Worm (Caenorhabditis elegans) whole organism, late embryonic: ENCODE measurements around the gene dmsr-4.

Experiments used
- C08G9.2 ChIP-seq: sonication (generic microtip); optimal IDR thresholded peaks from 2 replicates; lab custom pipeline; 2016; ENCODE audit warnings: mild to moderate bottlenecking, missing genetic modification characterization, moderate library complexity, missing compliant biosample characterization
- F13H6.1 ChIP-seq: sonication (generic microtip); optimal IDR thresholded peaks from 2 replicates; lab custom pipeline; 2016; ENCODE audit warnings: missing genetic modification characterization, missing compliant biosample characterization
- K02D7.2 ChIP-seq: sonication (generic microtip); optimal IDR thresholded peaks from 2 replicates; lab custom pipeline; 2017; ENCODE audit warnings: mild to moderate bottlenecking, missing genetic modification characterization, missing compliant biosample characterization
- K09A11.1 ChIP-seq: sonication (generic microtip); optimal IDR thresholded peaks from 2 replicates; lab custom pipeline; 2017; ENCODE audit warnings: antibody characterized with exemption, mild to moderate bottlenecking, missing genetic modification characterization, missing compliant biosample characterization; ENCODE audit not compliant: insufficient read depth
- T23F11.4 ChIP-seq: fragments of 200-800 bp; sonication (Bioruptor generic); optimal IDR thresholded peaks from 2 replicates; lab custom pipeline; 2018; ENCODE audit warnings: mild to moderate bottlenecking, missing genetic modification characterization, missing compliant biosample characterization
- ahr-1 ChIP-seq: sonication (generic microtip); optimal IDR thresholded peaks from 2 replicates; lab custom pipeline; 2016; ENCODE audit warnings: missing genetic modification characterization, missing compliant biosample characterization
- ama-1 ChIP-seq: fragments of 150-350 bp; optimal IDR thresholded peaks from 2 replicates; lab custom pipeline; 2014
- ceh-14 ChIP-seq: sonication (generic microtip); optimal IDR thresholded peaks from 2 replicates; lab custom pipeline; 2016; ENCODE audit warnings: missing genotype, missing genetic modification characterization, missing compliant biosample characterization
- ceh-30 ChIP-seq: fragments of 150-350 bp; optimal IDR thresholded peaks from 2 replicates; lab custom pipeline; 2014; ENCODE audit warnings: missing biosample characterization, missing genetic modification characterization
- ceh-31 ChIP-seq: sonication (generic microtip); optimal IDR thresholded peaks from 2 replicates; lab custom pipeline; 2016; ENCODE audit warnings: missing genetic modification characterization, missing compliant biosample characterization
- ceh-45 ChIP-seq: fragments of 200-800 bp; sonication (Bioruptor generic); IDR thresholded peaks from 2 replicates; pipeline ENCODE4 v1.3.6; 2022; ENCODE audit warnings: missing genetic modification reagents, missing genetic modification characterization, missing compliant biosample characterization
- ceh-6 ChIP-seq: fragments of 200-800 bp; sonication (Bioruptor generic); optimal IDR thresholded peaks from 2 replicates; lab custom pipeline; 2018; ENCODE audit warnings: mild to moderate bottlenecking, missing genetic modification characterization, missing compliant biosample characterization
- che-1 ChIP-seq: sonication (generic microtip); optimal IDR thresholded peaks from 2 replicates; lab custom pipeline; 2016; ENCODE audit warnings: mild to moderate bottlenecking, missing genetic modification characterization, missing compliant biosample characterization
- elt-2 ChIP-seq: sonication (generic microtip); optimal IDR thresholded peaks from 2 replicates; lab custom pipeline; 2016; ENCODE audit warnings: missing genetic modification reagents, missing genetic modification characterization, missing compliant biosample characterization
- ets-4 ChIP-seq: sonication (generic microtip); optimal IDR thresholded peaks from 2 replicates; lab custom pipeline; 2016; ENCODE audit warnings: missing genetic modification characterization, missing compliant biosample characterization
- gmeb-2 ChIP-seq: sonication (generic microtip); optimal IDR thresholded peaks from 2 replicates; lab custom pipeline; 2016; ENCODE audit warnings: missing genetic modification characterization, inconsistent platforms, missing compliant biosample characterization
- hlh-13 ChIP-seq: fragments of 200-800 bp; sonication (Bioruptor generic); optimal IDR thresholded peaks from 2 replicates; lab custom pipeline; 2018; ENCODE audit warnings: mild to moderate bottlenecking, missing genetic modification characterization, missing compliant biosample characterization
- hlh-30 ChIP-seq: sonication (generic microtip); optimal IDR thresholded peaks from 2 replicates; lab custom pipeline; 2017; ENCODE audit warnings: antibody characterized with exemption, missing genetic modification characterization, missing compliant biosample characterization; ENCODE audit not compliant: insufficient read depth
- hlh-6 ChIP-seq: sonication (generic microtip); optimal IDR thresholded peaks from 2 replicates; lab custom pipeline; 2016; ENCODE audit warnings: missing genotype, missing genetic modification characterization, missing compliant biosample characterization
- hlh-8 ChIP-seq: sonication (generic microtip); optimal IDR thresholded peaks from 2 replicates; lab custom pipeline; 2016; ENCODE audit warnings: missing genotype, missing genetic modification characterization, missing compliant biosample characterization
- lim-6 ChIP-seq: sonication (generic microtip); optimal IDR thresholded peaks from 2 replicates; lab custom pipeline; 2016; ENCODE audit warnings: missing genetic modification characterization, missing compliant biosample characterization
- mec-3 ChIP-seq: sonication (generic microtip); optimal IDR thresholded peaks from 2 replicates; lab custom pipeline; 2016; ENCODE audit warnings: borderline replicate concordance, missing genetic modification characterization, missing compliant biosample characterization
- nfya-1 ChIP-seq: sonication (generic microtip); optimal IDR thresholded peaks from 2 replicates; lab custom pipeline; 2017; ENCODE audit warnings: missing genetic modification characterization, mild to moderate bottlenecking, missing compliant biosample characterization, antibody characterized with exemption, moderate library complexity
- nhr-11 ChIP-seq: fragments of 150-350 bp; optimal IDR thresholded peaks from 2 replicates; lab custom pipeline; 2014; ENCODE audit warnings: missing biosample characterization, missing genetic modification characterization
- nhr-232 ChIP-seq: sonication (generic microtip); optimal IDR thresholded peaks from 2 replicates; lab custom pipeline; 2016; ENCODE audit warnings: missing genetic modification characterization, missing compliant biosample characterization
- pax-1 ChIP-seq: fragments of 150-350 bp; optimal IDR thresholded peaks from 2 replicates; lab custom pipeline; 2014; ENCODE audit warnings: missing biosample characterization, missing genetic modification characterization
- pha-4 ChIP-seq: fragments of 150-350 bp; optimal IDR thresholded peaks from 2 replicates; lab custom pipeline; 2018; ENCODE audit warnings: missing biosample characterization, missing genetic modification reagents, missing genetic modification characterization
- rnt-1 ChIP-seq: sonication (generic microtip); optimal IDR thresholded peaks from 2 replicates; lab custom pipeline; 2016; ENCODE audit warnings: missing genetic modification characterization, missing compliant biosample characterization
- sdc-2 ChIP-seq: sonication (generic microtip); optimal IDR thresholded peaks from 2 replicates; lab custom pipeline; 2016; ENCODE audit warnings: missing genotype, missing genetic modification characterization, missing compliant biosample characterization
- sox-4 ChIP-seq: sonication (generic microtip); optimal IDR thresholded peaks from 2 replicates; lab custom pipeline; 2017; ENCODE audit warnings: mild to moderate bottlenecking, missing genetic modification characterization, inconsistent platforms, missing compliant biosample characterization
- syd-9 ChIP-seq: sonication (generic microtip); optimal IDR thresholded peaks from 2 replicates; lab custom pipeline; 2016; ENCODE audit warnings: mild to moderate bottlenecking, missing genetic modification characterization, moderate library complexity, missing compliant biosample characterization
- tbx-2 ChIP-seq: sonication (generic microtip); optimal IDR thresholded peaks from 2 replicates; lab custom pipeline; 2016; ENCODE audit warnings: missing genetic modification characterization, missing compliant biosample characterization
- unc-3 ChIP-seq, 2 experiments: fragments of 200-800 bp in 1 of 2; sonication (Bioruptor generic) in 1 of 2; sonication (generic microtip) in 1 of 2; conservative IDR thresholded peaks in 1 of 2; optimal IDR thresholded peaks in 1 of 2; 2 replicates each; pipeline versions ENCODE4 v1.3.6 to Lab custom; 2016 to 2022; ENCODE audit warnings: missing compliant biosample characterization in 2 of 2, missing genetic modification characterization in 2 of 2, missing genetic modification reagents in 1 of 2
- unc-42 ChIP-seq: sonication (generic microtip); optimal IDR thresholded peaks from 2 replicates; lab custom pipeline; 2016; ENCODE audit warnings: missing genotype, missing genetic modification characterization, missing compliant biosample characterization
- unc-55 ChIP-seq: sonication (generic microtip); optimal IDR thresholded peaks from 2 replicates; lab custom pipeline; 2017; ENCODE audit warnings: missing biosample characterization, missing genetic modification reagents, missing genetic modification characterization
- unc-86 ChIP-seq: sonication (generic microtip); optimal IDR thresholded peaks from 2 replicates; lab custom pipeline; 2016; ENCODE audit warnings: missing genetic modification characterization, missing compliant biosample characterization
- ztf-16 ChIP-seq: sonication (generic microtip); optimal IDR thresholded peaks from 2 replicates; lab custom pipeline; 2017; ENCODE audit warnings: missing genetic modification characterization, missing compliant biosample characterization

The dmsr-4 gene

DNA sequence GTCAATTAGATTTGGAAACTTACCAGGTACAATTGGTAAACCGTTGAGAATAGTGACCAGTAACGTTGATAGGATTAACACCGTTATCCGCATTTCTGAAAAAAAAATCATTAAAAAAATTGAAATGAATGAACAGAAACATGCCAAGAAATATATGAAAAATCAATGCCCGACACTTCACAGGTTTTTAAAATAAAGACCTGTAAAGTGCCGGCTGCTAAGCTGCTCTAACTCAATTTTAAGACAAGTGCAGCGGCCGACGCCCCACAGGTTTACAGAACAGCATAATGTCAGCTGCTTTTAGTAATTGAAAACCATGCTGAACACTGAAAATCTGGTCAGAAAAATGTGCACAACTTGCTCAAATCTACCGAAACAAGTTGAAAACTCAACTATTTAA lies 24.4 kb downstream of the dmsr-4 start, which contains the start of gene cbn-1:
Gene cbn-1 (minus strand): TSS at position 101 of the 400 bp plus-strand sequence.
- no peak for TF ChIP-seq unc-55
- no peak for TF ChIP-seq ahr-1
- TF ChIP-seq sox-4 (tag; lab: Kevin White, UChicago), result no peak
- TF ChIP-seq hlh-8 (tag; lab: Kevin White, UChicago), result no peak
- TF ChIP-seq pax-1 (tag; lab: Kevin White, UChicago), result no peak
- TF ChIP-seq C08G9.2 (tag; lab: Kevin White, UChicago), result no peak
- TF ChIP-seq hlh-30 (tag; lab: Kevin White, UChicago), result no peak
- TF ChIP-seq hlh-13 (GFP tag; lab: Kevin White, UChicago), result no peak
- no peak for TF ChIP-seq F13H6.1
- no peak for TF ChIP-seq che-1 (tag; lab: Kevin White, UChicago)
- TF ChIP-seq gmeb-2 (tag; lab: Kevin White, UChicago), result no peak
- no peak for TF ChIP-seq nhr-11 (tag; lab: Kevin White, UChicago)
- no peak for TF ChIP-seq unc-86 (tag; lab: Kevin White, UChicago)
- TF ChIP-seq K02D7.2 (tag; lab: Kevin White, UChicago), result no peak
- no peak for TF ChIP-seq pha-4 (tag; lab: Kevin White, UChicago)
- TF ChIP-seq ama-1, result no peak

DNA sequence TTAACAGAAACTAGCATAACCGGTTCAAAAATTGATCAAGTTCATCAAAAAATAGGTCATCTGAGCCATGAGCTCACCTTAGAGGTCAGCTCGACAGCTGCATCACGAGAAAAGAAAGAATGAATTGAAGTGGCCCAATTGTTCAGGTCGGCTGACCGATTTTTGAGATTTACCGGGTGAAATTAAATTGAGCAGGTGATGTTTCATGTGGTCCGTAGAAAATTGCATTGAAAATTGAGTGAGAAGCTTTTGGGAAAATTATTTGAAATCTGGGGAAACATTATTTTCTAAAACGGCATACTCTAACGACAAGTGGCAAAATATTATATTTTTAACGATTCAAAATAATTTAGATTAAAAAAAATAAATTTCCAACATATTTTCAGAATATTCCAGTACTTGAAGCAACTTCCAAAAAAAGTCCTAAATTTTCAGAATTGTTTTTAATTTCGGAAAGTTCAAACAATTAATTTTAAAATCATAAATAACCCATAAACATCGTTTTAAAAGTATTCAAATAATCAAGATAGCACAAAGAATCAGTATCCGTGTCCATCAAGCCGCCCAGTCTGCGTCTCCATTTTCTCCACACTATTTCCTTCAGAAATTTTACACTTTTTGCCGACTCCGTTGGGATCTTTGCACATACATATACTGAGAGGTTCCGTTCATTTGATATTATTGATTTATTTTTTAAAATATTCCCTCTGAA lies 31.1 kb downstream of the dmsr-4 start, which contains the start of gene sgcb-1:
Gene sgcb-1 (plus strand): TSS at position 662 of the 712 bp plus-strand sequence.
- no peak for TF ChIP-seq lim-6 (tag; lab: Kevin White, UChicago)
- TF ChIP-seq, all 69 proteins: peak for 0

- TF ChIP-seq ceh-14 (tag; lab: Kevin White, UChicago) (no peak), nfya-1 (peak; percentile 56), hlh-6 (peak; percentile 21), hlh-30 (tag; lab: Kevin White, UChicago) (peak; percentile 63), ceh-6 (GFP tag; lab: Kevin White, UChicago) (no peak), syd-9 (tag; lab: Kevin White, UChicago) (no peak), sdc-2 (tag; lab: Kevin White, UChicago) (peak; percentile 12), ceh-45 (GFP tag; lab: Robert Waterston, UW) (no peak), rnt-1 (tag; lab: Kevin White, UChicago) (no peak), unc-42 (tag; lab: Kevin White, UChicago) (peak; percentile 54), tbx-2 (peak; percentile 23), ceh-30 (tag; lab: Kevin White, UChicago) (no peak), T23F11.4 (no peak), ceh-31 (tag; lab: Kevin White, UChicago) (peak; percentile 47), ets-4 (tag; lab: Kevin White, UChicago) (no peak)
Measured at ce11 chrII:323048-323776, 33.7 kb downstream of the dmsr-4 start, which contains the start of gene K01A2.10. TSS of gene K01A2.10 (minus strand) at chrII:323098.

ce11 chrII:321183-321582 lies 35.7 kb downstream of the dmsr-4 start:
- no peak for TF ChIP-seq unc-55
- no peak for TF ChIP-seq K09A11.1
- TF ChIP-seq pha-4 (tag; lab: Kevin White, UChicago), result no peak
- TF ChIP-seq nhr-232 (tag; lab: Kevin White, UChicago), result no peak
- TF ChIP-seq ztf-16 (tag; lab: Kevin White, UChicago), result no peak
- no peak for TF ChIP-seq lim-6 (tag; lab: Kevin White, UChicago)
- no peak for TF ChIP-seq unc-3 (GFP tag; conservative IDR thresholded peaks at IDR 0.05; lab: Robert Waterston, UW)
- no peak for TF ChIP-seq unc-3 (tag; optimal IDR thresholded peaks at IDR 0.05; lab: Kevin White, UChicago)
- no peak for TF ChIP-seq elt-2 (tag; lab: Kevin White, UChicago)
- no peak for TF ChIP-seq mec-3 (tag; lab: Kevin White, UChicago)
